Fruit fly (Drosophila melanogaster): ENCODE results near the gene Ppt1.

DNA sequence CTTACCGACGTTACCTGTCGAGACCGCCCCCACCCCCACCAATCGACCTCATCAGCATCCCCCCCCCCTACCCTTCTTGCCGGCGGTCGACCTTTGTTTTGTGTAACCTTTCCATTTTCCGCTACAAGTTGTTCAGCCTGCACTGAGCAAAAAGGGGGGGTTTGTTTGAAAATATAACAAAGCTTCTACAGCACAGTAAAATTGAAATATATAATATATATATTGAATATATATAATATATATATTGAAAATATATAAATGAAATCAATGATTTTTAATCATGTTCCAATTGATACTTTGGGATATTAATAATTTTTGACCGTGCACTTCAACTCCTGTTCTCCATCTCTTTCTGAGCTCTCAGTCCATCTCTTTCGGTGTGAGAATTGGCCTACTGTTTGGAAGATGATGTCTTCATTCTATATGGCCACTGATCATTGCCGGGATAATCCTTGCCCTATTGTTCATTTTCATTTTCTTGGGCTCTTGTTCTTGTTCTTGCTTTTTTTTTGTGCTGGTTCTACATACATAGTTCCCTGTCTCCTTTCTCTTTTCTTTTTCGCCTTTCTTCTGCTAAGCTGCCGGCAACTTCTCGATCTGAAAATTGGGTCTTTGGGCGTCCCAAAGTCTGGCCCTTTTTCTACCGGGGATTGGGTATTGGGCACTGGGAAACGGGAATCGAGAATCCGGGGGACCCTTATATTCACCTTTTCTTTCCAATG lies 24.3 kb downstream of the Ppt1 start:
- TF ChIP-seq Crg-1 (GFP tag; optimal IDR thresholded peaks at IDR 0.05) (no peak), CG5204 (GFP tag; optimal IDR thresholded peaks at IDR 0.05) (no peak), Hr96 (GFP tag; optimal IDR thresholded peaks at IDR 0.05) (no peak), Clk (GFP tag; optimal IDR thresholded peaks at IDR 0.05) (no peak), CG12768 (GFP tag; optimal IDR thresholded peaks at IDR 0.05) (no peak), Mnt (GFP tag; optimal IDR thresholded peaks at IDR 0.05) (no peak), CG11617 (GFP tag; optimal IDR thresholded peaks at IDR 0.05) (no peak), cic (GFP tag; optimal IDR thresholded peaks at IDR 0.05) (no peak), kay (GFP tag; ENCODE audit: borderline replicate concordance) (no peak), cnc (optimal IDR thresholded peaks at IDR 0.05) (no peak), pad (GFP tag; optimal IDR thresholded peaks at IDR 0.05) (no peak), CG14711 (tag; optimal IDR thresholded peaks at IDR 0.05) (no peak)
